Fruit fly (Drosophila melanogaster): ENCODE measurements around the gene CG14689.

The CG14689 gene

DNA sequence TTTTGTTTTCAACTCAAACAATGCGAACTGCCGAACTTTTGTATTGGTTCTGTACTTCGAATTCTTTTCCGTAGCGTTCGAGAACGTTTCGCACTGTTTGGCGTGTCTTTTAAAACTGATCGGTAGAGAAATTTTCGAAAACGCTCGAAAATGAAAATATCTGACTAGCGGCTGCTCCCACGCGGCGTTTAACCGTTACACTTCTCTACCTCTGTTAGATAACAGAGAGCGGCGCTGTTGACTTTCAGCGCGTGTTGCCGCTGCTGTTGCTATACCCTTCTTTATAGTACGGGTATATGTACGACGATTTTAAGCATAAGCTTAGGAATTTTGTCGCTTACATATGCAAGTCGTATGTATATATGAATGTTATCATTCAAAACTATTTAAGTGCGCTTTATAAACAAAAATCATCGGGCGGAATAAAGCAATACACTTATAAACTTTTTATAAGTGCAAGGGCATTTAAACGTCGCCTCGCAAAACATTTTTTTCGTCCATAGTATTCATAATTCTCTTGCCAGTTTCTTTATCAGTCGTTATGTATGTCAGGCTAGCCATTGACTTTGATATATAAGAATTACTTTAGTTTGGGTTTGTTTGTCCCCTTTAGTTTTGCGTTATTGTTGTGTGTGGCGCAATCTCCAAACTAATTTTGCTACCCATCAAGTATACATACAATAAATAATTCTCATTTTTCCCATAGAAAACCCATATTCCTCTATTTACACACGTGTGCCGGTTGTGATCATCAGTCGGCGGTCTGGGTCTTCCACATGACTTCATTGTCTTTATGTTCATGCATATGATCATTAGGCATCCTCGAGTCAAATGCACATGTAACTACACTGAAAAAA lies 30.0 kb downstream of the CG14689 start, which contains the start of gene Phyhd1 (continued):
- TF ChIP-seq CG11504 (tag; optimal IDR thresholded peaks at IDR 0.05) (peak; percentile 96), tgo (GFP tag; IDR thresholded peaks at IDR 0.05) (peak; percentile 92), chn (GFP tag; optimal IDR thresholded peaks at IDR 0.05) (peak; percentile 95), Hand (GFP tag; optimal IDR thresholded peaks at IDR 0.05) (peak; percentile 88), CG7745 (tag; optimal IDR thresholded peaks at IDR 0.05) (peak; percentile 34), CG14860 (GFP tag; IDR thresholded peaks at IDR 0.05; ENCODE audit: partially characterized antibody) (no peak), CG3726 (GFP tag; IDR thresholded peaks at IDR 0.05) (peak; percentile 89), Xrp1 (GFP tag; IDR thresholded peaks at IDR 0.05) (peak; percentile 97), grau (tag; optimal IDR thresholded peaks at IDR 0.05) (peak; percentile 94), Rx (GFP tag; IDR thresholded peaks at IDR 0.05) (peak; percentile 90), chm (GFP tag; IDR thresholded peaks at IDR 0.05) (peak; percentile 98), Trl (optimal IDR thresholded peaks at IDR 0.05) (no peak), Trl (GFP tag; optimal IDR thresholded peaks at IDR 0.05) (peak; percentile 93), CG15601 (tag; optimal IDR thresholded peaks at IDR 0.05) (peak; percentile 88), MESR4 (GFP tag; optimal IDR thresholded peaks at IDR 0.05) (peak; percentile 48), CG10979 (tag; optimal IDR thresholded peaks at IDR 0.05) (peak; percentile 95), CG7963 (GFP tag; IDR thresholded peaks at IDR 0.05; ENCODE audit: partially characterized antibody) (no peak), CG1529 (GFP tag; optimal IDR thresholded peaks at IDR 0.05) (peak; percentile 84), Awh (GFP tag; IDR thresholded peaks at IDR 0.05) (peak; percentile 89), PHDP (tag; optimal IDR thresholded peaks at IDR 0.05) (peak; percentile 95), CG5953 (GFP tag; IDR thresholded peaks at IDR 0.05) (peak; percentile 88), CG4404 (GFP tag; IDR thresholded peaks at IDR 0.05) (peak; percentile 82), CG11085 (GFP tag; IDR thresholded peaks at IDR 0.05) (peak; percentile 82), wdn (GFP tag; IDR thresholded peaks at IDR 0.05) (peak; percentile 96), Mrtf (GFP tag; IDR thresholded peaks at IDR 0.05) (peak; percentile 91), CG16863 (GFP tag; optimal IDR thresholded peaks at IDR 0.05) (peak; percentile 96), Hr78 (GFP tag; optimal IDR thresholded peaks at IDR 0.05) (peak in 1 of 2 experiments; percentile 87), CG2120 (GFP tag; optimal IDR thresholded peaks at IDR 0.05) (peak; percentile 98), CG8290 (GFP tag; optimal IDR thresholded peaks at IDR 0.05) (peak; percentile 69), CG8290 (tag; optimal IDR thresholded peaks at IDR 0.05) (peak; percentile 56 to 95), CG5245 (GFP tag; optimal IDR thresholded peaks at IDR 0.05) (peak; percentile 91), tna (GFP tag; IDR thresholded peaks at IDR 0.05; ENCODE audit: partially characterized antibody) (no peak; the same call in 1 of the 2 replicates), BtbVII (GFP tag; optimal IDR thresholded peaks at IDR 0.05) (peak; percentile 94), Dip2 (GFP tag; IDR thresholded peaks at IDR 0.05) (peak; percentile 34; the same call in 1 of the 2 replicates), CrebB (tag; optimal IDR thresholded peaks at IDR 0.05) (peak; percentile 88), CG6791 (GFP tag; IDR thresholded peaks at IDR 0.05; ENCODE audit: partially characterized antibody) (no peak), ken (GFP tag; IDR thresholded peaks at IDR 0.05) (peak; percentile 97), luna (GFP tag; optimal IDR thresholded peaks at IDR 0.05) (peak; percentile 66), CG8388 (GFP tag; optimal IDR thresholded peaks at IDR 0.05) (peak; percentile 95), CG4820 (GFP tag; optimal IDR thresholded peaks at IDR 0.05) (peak; percentile 94), ac (GFP tag; optimal IDR thresholded peaks at IDR 0.05) (peak; percentile 81), Xbp1 (GFP tag; optimal IDR thresholded peaks at IDR 0.05) (peak; percentile 96), repo (GFP tag; optimal IDR thresholded peaks at IDR 0.05) (peak; percentile 95), CG7987 (GFP tag; optimal IDR thresholded peaks at IDR 0.05) (peak; percentile 91), CG11696 (GFP tag; IDR thresholded peaks at IDR 0.05) (peak; percentile 82), CG30020 (tag; optimal IDR thresholded peaks at IDR 0.05) (peak; percentile 30), gsb-n (tag; optimal IDR thresholded peaks at IDR 0.05) (peak; percentile 97), Asciz (GFP tag; optimal IDR thresholded peaks at IDR 0.05) (peak; percentile 91), sens-2 (GFP tag; IDR thresholded peaks at IDR 0.05) (peak; percentile 87)

Measured in whole organism, embryonic.